Fruit fly (Drosophila melanogaster): ENCODE measurements around the gene CG31495.

Gene CG31495

DNA sequence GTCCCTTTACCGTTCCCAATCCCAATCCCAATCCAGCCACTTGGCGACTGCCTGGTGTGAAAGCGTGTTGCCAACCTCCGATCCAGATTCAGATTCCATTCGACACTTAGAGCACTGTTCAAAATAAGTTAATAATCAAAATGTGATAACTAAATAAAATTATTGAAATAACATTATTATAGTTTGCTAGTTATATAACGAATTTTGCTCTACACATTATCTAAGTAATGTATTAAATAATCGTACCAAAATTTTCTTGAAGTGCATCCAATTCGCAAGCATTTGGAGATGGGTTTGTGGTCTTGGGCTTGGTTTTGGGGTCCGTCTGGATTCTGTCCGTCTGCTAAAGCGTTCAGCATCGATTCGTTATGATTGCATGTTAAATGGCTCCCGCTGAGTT is 9.6 kb upstream of the CG31495 start:
- TF ChIP-seq GATAd (GFP tag; optimal IDR thresholded peaks at IDR 0.05) (no peak), OdsH (GFP tag; optimal IDR thresholded peaks at IDR 0.05) (peak; percentile 92), N (GFP tag; optimal IDR thresholded peaks at IDR 0.05) (no peak), br (GFP tag; optimal IDR thresholded peaks at IDR 0.05) (peak; percentile 81), lola (GFP tag; optimal IDR thresholded peaks at IDR 0.05) (no peak), Abd-B (GFP tag; optimal IDR thresholded peaks at IDR 0.05) (no peak), HLH106 (tag; optimal IDR thresholded peaks at IDR 0.05) (peak; percentile 92), CG32264 (GFP tag; optimal IDR thresholded peaks at IDR 0.05) (no peak), Dif (GFP tag; optimal IDR thresholded peaks at IDR 0.05; ENCODE audit: partially characterized antibody) (no peak), Sp1 (GFP tag; optimal IDR thresholded peaks at IDR 0.05) (peak; percentile 92), fru (GFP tag; optimal IDR thresholded peaks at IDR 0.05) (peak; percentile 86), Jra (GFP tag; optimal IDR thresholded peaks at IDR 0.05) (peak; percentile 67), foxo (GFP tag; optimal IDR thresholded peaks at IDR 0.05) (peak in 1 of 2 experiments; percentile 85), Vsx2 (GFP tag; optimal IDR thresholded peaks at IDR 0.05; ENCODE audit: partially characterized antibody) (no peak), brk (GFP tag; optimal IDR thresholded peaks at IDR 0.05) (peak; percentile 93), usp (GFP tag; optimal IDR thresholded peaks at IDR 0.05) (no peak), dmrt93B (GFP tag; optimal IDR thresholded peaks at IDR 0.05) (peak; percentile 68), jim (GFP tag; optimal IDR thresholded peaks at IDR 0.05) (no peak), Dfd (GFP tag; optimal IDR thresholded peaks at IDR 0.05) (no peak), h (GFP tag; optimal IDR thresholded peaks at IDR 0.05) (peak; percentile 91), Rel (GFP tag; optimal IDR thresholded peaks at IDR 0.05) (no peak), Rel (tag; optimal IDR thresholded peaks at IDR 0.05) (peak; percentile 67), dsf (GFP tag; optimal IDR thresholded peaks at IDR 0.05; ENCODE audit: borderline replicate concordance) (peak; percentile 66), Hr78 (GFP tag; optimal IDR thresholded peaks at IDR 0.05) (no peak), Mio (GFP tag; optimal IDR thresholded peaks at IDR 0.05) (no peak), rgr (GFP tag; optimal IDR thresholded peaks at IDR 0.05) (peak; percentile 86), Hnf4 (GFP tag; optimal IDR thresholded peaks at IDR 0.05) (peak; percentile 84), CrebA (GFP tag; optimal IDR thresholded peaks at IDR 0.05; ENCODE audit: borderline replicate concordance) (no peak), psq (GFP tag; optimal IDR thresholded peaks at IDR 0.05) (peak; percentile 80), tai (GFP tag; optimal IDR thresholded peaks at IDR 0.05) (peak; percentile 67), sage (GFP tag; optimal IDR thresholded peaks at IDR 0.05) (peak; percentile 77), ey (GFP tag; optimal IDR thresholded peaks at IDR 0.05) (peak; percentile 77), CG9705 (GFP tag; optimal IDR thresholded peaks at IDR 0.05) (peak; percentile 74), woc (GFP tag; optimal IDR thresholded peaks at IDR 0.05) (peak; percentile 74)

DNA sequence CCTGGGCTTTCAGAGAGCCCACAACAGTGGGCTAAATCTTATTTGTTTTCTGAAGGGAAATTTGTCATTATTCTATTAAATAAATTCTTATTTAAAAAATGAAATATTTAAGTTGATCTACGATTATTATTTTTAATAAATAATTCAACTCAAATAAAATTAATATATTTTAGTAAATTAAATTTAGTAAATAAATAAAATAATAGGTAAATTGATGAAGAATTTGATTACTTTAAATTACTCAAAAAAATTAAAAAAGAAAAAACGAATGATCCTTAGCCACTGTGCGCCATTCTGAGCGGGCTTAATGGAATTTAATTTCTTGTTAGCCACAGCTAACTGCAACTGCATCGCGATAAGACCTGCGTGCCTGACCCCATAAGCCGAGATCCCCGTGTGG is 8.5 kb upstream of the CG31495 start:
- TF ChIP-seq sage (GFP tag; optimal IDR thresholded peaks at IDR 0.05) (no peak), lola (GFP tag; optimal IDR thresholded peaks at IDR 0.05) (no peak), Hr78 (GFP tag; optimal IDR thresholded peaks at IDR 0.05) (no peak), dmrt93B (GFP tag; optimal IDR thresholded peaks at IDR 0.05) (no peak), h (GFP tag; optimal IDR thresholded peaks at IDR 0.05) (no peak), rgr (GFP tag; optimal IDR thresholded peaks at IDR 0.05) (no peak), HLH106 (tag; optimal IDR thresholded peaks at IDR 0.05) (no peak), Hr83 (GFP tag; optimal IDR thresholded peaks at IDR 0.05; ENCODE audit: poor library complexity, severe bottlenecking) (no peak), Dfd (GFP tag; optimal IDR thresholded peaks at IDR 0.05) (no peak), Hnf4 (GFP tag; optimal IDR thresholded peaks at IDR 0.05) (no peak), Vsx2 (GFP tag; optimal IDR thresholded peaks at IDR 0.05; ENCODE audit: partially characterized antibody) (no peak), CG9705 (GFP tag; optimal IDR thresholded peaks at IDR 0.05) (no peak), brk (GFP tag; optimal IDR thresholded peaks at IDR 0.05) (no peak), Dif (GFP tag; optimal IDR thresholded peaks at IDR 0.05; ENCODE audit: partially characterized antibody) (no peak), foxo (GFP tag; optimal IDR thresholded peaks at IDR 0.05) (no peak), Abd-B (GFP tag; optimal IDR thresholded peaks at IDR 0.05) (no peak), dl (GFP tag; optimal IDR thresholded peaks at IDR 0.05; ENCODE audit: insufficient read depth in 1 of 2, partially characterized antibody in 2 of 2) (no peak), woc (GFP tag; optimal IDR thresholded peaks at IDR 0.05) (no peak)

DNA sequence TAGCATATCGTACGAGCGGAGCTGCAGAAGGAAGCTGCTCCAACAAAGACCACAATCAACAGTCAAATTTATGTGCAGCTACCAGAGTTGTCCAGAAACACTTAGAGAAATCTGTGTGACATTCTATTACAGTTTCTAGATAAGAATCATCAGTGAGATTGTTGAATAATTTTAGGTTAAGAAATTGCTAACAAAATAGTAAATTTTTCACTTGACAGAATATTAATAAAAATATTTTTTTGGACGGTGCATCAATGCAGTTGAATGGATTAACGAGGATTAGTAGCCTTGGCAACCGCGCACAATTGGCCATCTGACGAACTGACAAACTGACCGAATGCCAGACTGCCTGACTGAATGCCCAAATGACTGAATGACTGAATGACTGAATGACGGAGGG is 7.6 kb upstream of the CG31495 start:
- TF ChIP-seq Dfd (GFP tag; optimal IDR thresholded peaks at IDR 0.05) (no peak), tai (GFP tag; optimal IDR thresholded peaks at IDR 0.05) (no peak), jim (GFP tag; optimal IDR thresholded peaks at IDR 0.05) (no peak), foxo (GFP tag; optimal IDR thresholded peaks at IDR 0.05) (peak in 1 of 2 experiments; percentile 3), sage (GFP tag; optimal IDR thresholded peaks at IDR 0.05) (no peak), Abd-B (GFP tag; optimal IDR thresholded peaks at IDR 0.05) (no peak), HLH106 (tag; optimal IDR thresholded peaks at IDR 0.05) (no peak), dmrt93B (GFP tag; optimal IDR thresholded peaks at IDR 0.05) (no peak)

All from whole organism, wandering third instar larva.